Worm (Caenorhabditis elegans) whole organism, mixed stage, embryonic: Measurements from ENCODE around the gene M199.136.

ENCODE experiments used
- M03D4.4 ChIP-seq: sonication (generic microtip); optimal IDR thresholded peaks from 2 replicates; lab custom pipeline; 2017; ENCODE audit warnings: mild to moderate bottlenecking, missing genetic modification characterization, missing compliant biosample characterization
- bed-3 ChIP-seq: fragments of 200-800 bp; sonication (Bioruptor generic); optimal IDR thresholded peaks from 3 replicates; lab custom pipeline; 2018; ENCODE audit warnings: mild to moderate bottlenecking, missing genetic modification characterization, moderate library complexity, missing compliant biosample characterization
- blmp-1 ChIP-seq: fragments of 150-350 bp; optimal IDR thresholded peaks from 2 replicates; lab custom pipeline; 2014; ENCODE audit warnings: missing biosample characterization, missing genetic modification characterization
- ceh-39 ChIP-seq: fragments of 150-350 bp; optimal IDR thresholded peaks from 2 replicates; lab custom pipeline; 2014; ENCODE audit warnings: missing biosample characterization, missing genetic modification characterization
- ceh-43 ChIP-seq: fragments of 200-800 bp; sonication (Bioruptor generic); optimal IDR thresholded peaks from 2 replicates; lab custom pipeline; 2018; ENCODE audit warnings: mild to moderate bottlenecking, missing genetic modification characterization, moderate library complexity, missing compliant biosample characterization
- ces-1 ChIP-seq: fragments of 150-350 bp; optimal IDR thresholded peaks from 2 replicates; lab custom pipeline; 2014; ENCODE audit warnings: missing biosample characterization, missing genetic modification reagents, missing genetic modification characterization
- cnd-1 ChIP-seq: fragments of 200-800 bp; sonication (Bioruptor generic); optimal IDR thresholded peaks from 2 replicates; lab custom pipeline; 2018; ENCODE audit warnings: mild to moderate bottlenecking, missing genetic modification characterization, missing compliant biosample characterization
- drap-1 ChIP-seq: fragments of 200-800 bp; sonication (Bioruptor generic); optimal IDR thresholded peaks from 3 replicates; lab custom pipeline; 2018; ENCODE audit warnings: mild to moderate bottlenecking, missing genetic modification characterization, missing compliant biosample characterization
- elt-1 ChIP-seq: sonication (generic microtip); optimal IDR thresholded peaks from 2 replicates; lab custom pipeline; 2017; ENCODE audit warnings: missing genetic modification characterization, mild to moderate bottlenecking, missing compliant biosample characterization, antibody characterized with exemption, moderate library complexity, borderline replicate concordance; ENCODE audit not compliant: insufficient read depth
- elt-3 ChIP-seq: fragments of 150-350 bp; optimal IDR thresholded peaks from 2 replicates; lab custom pipeline; 2014; ENCODE audit warnings: missing biosample characterization, missing genetic modification characterization
- flh-1 ChIP-seq: fragments of 200-800 bp; sonication (Bioruptor generic); optimal IDR thresholded peaks from 2 replicates; lab custom pipeline; 2018; ENCODE audit warnings: mild to moderate bottlenecking, missing genetic modification characterization, moderate library complexity, missing compliant biosample characterization
- ham-2 ChIP-seq: fragments of 200-800 bp; sonication (Bioruptor generic); optimal IDR thresholded peaks from 2 replicates; lab custom pipeline; 2018; ENCODE audit warnings: mild to moderate bottlenecking, missing genetic modification characterization, missing compliant biosample characterization
- hlh-1 ChIP-seq: fragments of 150-350 bp; optimal IDR thresholded peaks from 2 replicates; lab custom pipeline; 2014; ENCODE audit warnings: missing biosample characterization, missing genetic modification reagents, missing genetic modification characterization
- lin-13 ChIP-seq: fragments of 150-350 bp; optimal IDR thresholded peaks from 2 replicates; lab custom pipeline; 2014; ENCODE audit warnings: missing biosample characterization, missing genetic modification characterization
- mab-5 ChIP-seq: fragments of 150-350 bp; optimal IDR thresholded peaks from 2 replicates; lab custom pipeline; 2014; ENCODE audit warnings: missing biosample characterization, missing genetic modification characterization
- mep-1 ChIP-seq: fragments of 150-350 bp; optimal IDR thresholded peaks from 2 replicates; lab custom pipeline; 2017; ENCODE audit warnings: missing biosample characterization, missing genetic modification reagents, missing genetic modification characterization, inconsistent platforms
- mls-2 ChIP-seq: sonication (generic microtip); optimal IDR thresholded peaks from 2 replicates; lab custom pipeline; 2016; ENCODE audit warnings: mild to moderate bottlenecking, missing genetic modification characterization, moderate library complexity, missing compliant biosample characterization
- nhr-2 ChIP-seq: fragments of 150-350 bp; optimal IDR thresholded peaks from 2 replicates; lab custom pipeline; 2014; ENCODE audit warnings: missing biosample characterization, missing genetic modification characterization
- nhr-237 ChIP-seq: fragments of 150-350 bp; optimal IDR thresholded peaks from 2 replicates; lab custom pipeline; 2014; ENCODE audit warnings: missing biosample characterization, missing genetic modification characterization
- nhr-28 ChIP-seq: fragments of 150-350 bp; optimal IDR thresholded peaks from 2 replicates; lab custom pipeline; 2014; ENCODE audit warnings: missing biosample characterization, missing genetic modification characterization
- nhr-76 ChIP-seq: sonication (generic microtip); optimal IDR thresholded peaks from 2 replicates; lab custom pipeline; 2017; ENCODE audit warnings: missing biosample characterization, missing genetic modification characterization
- pha-4 ChIP-seq: fragments of 150-350 bp; optimal IDR thresholded peaks from 2 replicates; lab custom pipeline; 2018; ENCODE audit warnings: missing biosample characterization, missing genetic modification reagents, missing genetic modification characterization
- sem-2 ChIP-seq: fragments of 200-800 bp; sonication (Bioruptor generic); optimal IDR thresholded peaks from 2 replicates; lab custom pipeline; 2018; ENCODE audit warnings: mild to moderate bottlenecking, missing genetic modification characterization, missing compliant biosample characterization
- snpc-4 ChIP-seq: fragments of 150-350 bp; optimal IDR thresholded peaks from 2 replicates; lab custom pipeline; 2014; ENCODE audit warnings: missing biosample characterization, missing genetic modification characterization
- sptf-1 ChIP-seq: sonication (generic microtip); optimal IDR thresholded peaks from 2 replicates; lab custom pipeline; 2017; ENCODE audit warnings: mild to moderate bottlenecking, missing genetic modification characterization, moderate library complexity, missing compliant biosample characterization
- unc-120 ChIP-seq: sonication (generic microtip); optimal IDR thresholded peaks from 2 replicates; lab custom pipeline; 2017; ENCODE audit warnings: missing genetic modification characterization, missing compliant biosample characterization; ENCODE audit not compliant: poor library complexity, severe bottlenecking
- unc-39 ChIP-seq: fragments of 150-350 bp; optimal IDR thresholded peaks from 2 replicates; lab custom pipeline; 2014; ENCODE audit warnings: missing biosample characterization, missing genetic modification characterization
- unc-62 ChIP-seq: fragments of 150-350 bp; optimal IDR thresholded peaks from 2 replicates; lab custom pipeline; 2014; ENCODE audit warnings: missing biosample characterization, missing genetic modification reagents, missing genetic modification characterization
- zip-8 ChIP-seq: fragments of 150-350 bp; optimal IDR thresholded peaks from 2 replicates; lab custom pipeline; 2014; ENCODE audit warnings: missing biosample characterization, missing genetic modification characterization
- ztf-11 ChIP-seq: fragments of 150-350 bp; optimal IDR thresholded peaks from 2 replicates; lab custom pipeline; 2014; ENCODE audit warnings: missing biosample characterization, missing genetic modification characterization

The M199.136 gene

DNA sequence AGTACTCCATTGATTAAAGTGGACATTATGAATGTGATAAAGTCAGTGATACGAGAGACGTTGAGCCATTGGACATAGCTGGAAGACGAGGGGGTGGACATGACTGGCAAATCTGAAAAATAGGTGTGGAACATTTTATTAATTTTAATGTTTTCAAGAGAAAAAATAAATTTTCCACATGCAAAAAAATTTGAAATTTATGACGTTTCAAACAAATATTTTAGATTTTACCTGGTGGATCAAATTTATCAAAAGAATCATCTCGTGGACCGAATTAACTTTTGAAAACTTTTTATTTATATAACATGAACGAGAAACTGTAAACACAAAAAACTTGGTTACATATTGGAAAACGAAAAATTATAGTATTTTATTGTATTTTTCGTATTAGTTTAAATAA lies 28.6 kb downstream of the M199.136 start, which contains the start of gene str-78:
str-78 (minus strand) TSS at position 101 of the 400 bp plus-strand sequence.
- no peak for TF ChIP-seq unc-39
- no peak for TF ChIP-seq mab-5 (tag; lab: Kevin White, UChicago)
- TF ChIP-seq ceh-39 (tag; lab: Kevin White, UChicago): no peak
- no peak for TF ChIP-seq mep-1
- TF ChIP-seq ztf-11 (tag; lab: Kevin White, UChicago): no peak
- no peak for TF ChIP-seq snpc-4 (tag; lab: Kevin White, UChicago)
- TF ChIP-seq elt-1 (tag; lab: Kevin White, UChicago): no peak
- no peak for TF ChIP-seq sptf-1 (tag; lab: Kevin White, UChicago)
- TF ChIP-seq zip-8 (tag; lab: Kevin White, UChicago): no peak
- TF ChIP-seq nhr-2 (tag; lab: Kevin White, UChicago): no peak
- no peak for TF ChIP-seq cnd-1 (tag; lab: Kevin White, UChicago)
- no peak for TF ChIP-seq hlh-1 (tag; lab: Kevin White, UChicago)
- TF ChIP-seq unc-62: no peak
- no peak for TF ChIP-seq lin-13
- TF ChIP-seq blmp-1: no peak
- no peak for TF ChIP-seq nhr-76 (tag; lab: Kevin White, UChicago)
- no peak for TF ChIP-seq unc-120 (tag; lab: Kevin White, UChicago)
- TF ChIP-seq sem-2 (GFP tag; lab: Kevin White, UChicago): no peak
- TF ChIP-seq nhr-237: no peak
- TF ChIP-seq M03D4.4 (tag; lab: Kevin White, UChicago): no peak

DNA sequence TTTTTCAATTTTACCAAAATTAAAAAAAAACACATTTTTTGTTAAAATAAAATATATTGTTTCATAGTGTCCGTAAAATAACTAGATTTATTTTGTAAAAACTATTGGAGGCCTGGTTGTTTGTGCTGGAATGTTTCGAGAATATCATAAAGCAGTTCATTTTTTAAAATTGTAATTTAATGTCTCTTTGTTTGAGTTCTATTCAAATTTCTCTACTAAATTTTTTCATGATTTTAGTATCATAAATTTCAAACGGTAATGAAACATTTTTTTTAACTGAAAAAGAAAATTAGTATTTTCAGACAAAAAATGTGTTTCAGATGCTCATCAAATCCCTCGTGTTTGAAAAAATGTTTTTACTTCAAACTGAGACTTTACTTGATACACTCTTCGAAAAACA lies 47.1 kb downstream of the M199.136 start:
- TF ChIP-seq pha-4: no peak
- TF ChIP-seq elt-3 (tag; lab: Kevin White, UChicago): no peak
- TF ChIP-seq ces-1 (GFP tag; lab: Kevin White, UChicago): no peak
- no peak for TF ChIP-seq nhr-2 (tag; lab: Kevin White, UChicago)
- no peak for TF ChIP-seq cnd-1 (tag; lab: Kevin White, UChicago)
- TF ChIP-seq unc-120 (tag; lab: Kevin White, UChicago): no peak
- TF ChIP-seq nhr-28 (tag; lab: Kevin White, UChicago): no peak
- TF ChIP-seq mls-2 (tag; lab: Kevin White, UChicago): no peak
- TF ChIP-seq ztf-11 (tag; lab: Kevin White, UChicago): no peak
- TF ChIP-seq nhr-76 (tag; lab: Kevin White, UChicago): no peak
- no peak for TF ChIP-seq blmp-1
- no peak for TF ChIP-seq ham-2 (GFP tag; lab: Kevin White, UChicago)
- no peak for TF ChIP-seq mab-5 (tag; lab: Kevin White, UChicago)
- TF ChIP-seq sem-2 (GFP tag; lab: Kevin White, UChicago): no peak
- TF ChIP-seq ceh-39 (tag; lab: Kevin White, UChicago): no peak
- TF ChIP-seq sptf-1 (tag; lab: Kevin White, UChicago): no peak
- TF ChIP-seq bed-3 (GFP tag; lab: Kevin White, UChicago): no peak
- TF ChIP-seq, all 35 proteins: peak for 0

DNA sequence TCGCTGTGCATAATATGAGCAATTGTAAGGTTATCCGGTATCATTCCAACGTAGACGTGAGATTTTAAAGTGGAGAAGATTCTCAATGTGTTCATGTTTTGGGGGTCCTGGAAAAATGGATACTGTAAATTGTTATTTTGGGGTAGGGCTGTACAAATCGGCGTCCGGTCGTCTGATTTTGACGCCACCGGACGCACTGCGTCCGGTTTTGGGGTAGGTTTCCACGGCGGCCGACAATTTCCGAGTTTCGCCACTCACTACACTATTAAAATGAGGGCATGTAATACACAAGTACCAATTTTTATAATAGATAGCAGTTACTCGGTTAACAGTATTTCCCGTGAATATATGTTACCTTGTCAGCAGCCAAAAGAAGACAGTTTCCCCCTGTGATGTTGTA lies 50.0 kb downstream of the M199.136 start:
- TF ChIP-seq nhr-237: no peak
- no peak for TF ChIP-seq bed-3 (GFP tag; lab: Kevin White, UChicago)
- TF ChIP-seq mep-1: no peak
- no peak for TF ChIP-seq mab-5 (tag; lab: Kevin White, UChicago)
- no peak for TF ChIP-seq drap-1
- TF ChIP-seq nhr-28 (tag; lab: Kevin White, UChicago): no peak
- no peak for TF ChIP-seq nhr-2 (tag; lab: Kevin White, UChicago)
- no peak for TF ChIP-seq flh-1
- TF ChIP-seq pha-4: no peak
- no peak for TF ChIP-seq cnd-1 (tag; lab: Kevin White, UChicago)
- no peak for TF ChIP-seq mls-2 (tag; lab: Kevin White, UChicago)
- no peak for TF ChIP-seq elt-3 (tag; lab: Kevin White, UChicago)
- no peak for TF ChIP-seq unc-39
- TF ChIP-seq ceh-43 (GFP tag; lab: Kevin White, UChicago): no peak
- TF ChIP-seq ham-2 (GFP tag; lab: Kevin White, UChicago): no peak
- TF ChIP-seq ces-1 (GFP tag; lab: Kevin White, UChicago): no peak
- TF ChIP-seq ztf-11 (tag; lab: Kevin White, UChicago): no peak
- TF ChIP-seq ceh-39 (tag; lab: Kevin White, UChicago): no peak
- TF ChIP-seq M03D4.4 (tag; lab: Kevin White, UChicago): no peak
